Worm (Caenorhabditis elegans) whole organism, L3 larva: ENCODE measurements around the gene polh-1.

Experiments used
- R02D3.7 ChIP-seq: fragments of 150-350 bp; optimal IDR thresholded peaks from 2 replicates; lab custom pipeline; 2014; ENCODE audit warnings: missing biosample characterization, missing genetic modification characterization
- ZK546.5 ChIP-seq: sonication (generic microtip); optimal IDR thresholded peaks from 2 replicates; lab custom pipeline; 2017; ENCODE audit warnings: missing biosample characterization, missing genetic modification characterization
- aly-2 ChIP-seq: fragments of 150-350 bp; optimal IDR thresholded peaks from 2 replicates; lab custom pipeline; 2014; ENCODE audit warnings: missing biosample characterization, missing genetic modification characterization
- ama-1 ChIP-seq: fragments of 150-350 bp; optimal IDR thresholded peaks from 2 replicates; lab custom pipeline; 2018
- ceh-16 ChIP-seq: sonication (generic microtip); optimal IDR thresholded peaks from 2 replicates; lab custom pipeline; 2017; ENCODE audit warnings: missing biosample characterization, missing genetic modification characterization
- ceh-28 ChIP-seq: fragments of 150-350 bp; optimal IDR thresholded peaks from 2 replicates; lab custom pipeline; 2014; ENCODE audit warnings: missing biosample characterization, missing genetic modification reagents, missing genetic modification characterization
- ceh-82 ChIP-seq: fragments of 150-350 bp; optimal IDR thresholded peaks from 2 replicates; lab custom pipeline; 2014; ENCODE audit warnings: missing biosample characterization, missing genetic modification characterization
- ceh-9 ChIP-seq: sonication (generic microtip); optimal IDR thresholded peaks from 2 replicates; lab custom pipeline; 2018; ENCODE audit warnings: missing biosample characterization, missing genetic modification characterization
- daf-12 ChIP-seq: fragments of 150-350 bp; optimal IDR thresholded peaks from 2 replicates; lab custom pipeline; 2014; ENCODE audit warnings: missing biosample characterization, missing genetic modification reagents, missing genetic modification characterization
- egl-27 ChIP-seq: sonication (generic microtip); optimal IDR thresholded peaks from 4 replicates; lab custom pipeline; 2017; ENCODE audit warnings: missing biosample characterization, missing genetic modification reagents, missing genetic modification characterization
- egl-5 ChIP-seq: fragments of 150-350 bp; optimal IDR thresholded peaks from 2 replicates; lab custom pipeline; 2017; ENCODE audit warnings: missing biosample characterization, missing genetic modification reagents, missing genetic modification characterization, inconsistent platforms
- elt-1 ChIP-seq: fragments of 150-350 bp; optimal IDR thresholded peaks from 2 replicates; lab custom pipeline; 2014; ENCODE audit warnings: missing biosample characterization, missing genetic modification characterization
- elt-2 ChIP-seq: sonication (generic microtip); optimal IDR thresholded peaks from 2 replicates; lab custom pipeline; 2016; ENCODE audit warnings: missing genetic modification reagents, mild to moderate bottlenecking, missing genetic modification characterization, missing compliant biosample characterization
- elt-3 ChIP-seq, 3 experiments: fragments of 150-350 bp in 1 of 3; sonication (generic microtip) in 2 of 3; optimal IDR thresholded peaks; 2 replicates in 2 of 3; 4 replicates in 1 of 3; lab custom pipeline; 2014 to 2017; ENCODE audit warnings: missing biosample characterization in 3 of 3, missing genetic modification characterization in 3 of 3
- eor-1 ChIP-seq, 2 experiments: fragments of 150-350 bp; optimal IDR thresholded peaks; 2 replicates each; lab custom pipeline; 2014 to 2018; ENCODE audit warnings: missing biosample characterization in 2 of 2, missing genetic modification characterization in 2 of 2
- fkh-10 ChIP-seq: sonication (generic microtip); optimal IDR thresholded peaks from 2 replicates; lab custom pipeline; 2017; ENCODE audit warnings: missing biosample characterization, missing genetic modification reagents, missing genetic modification characterization
- fkh-2 ChIP-seq: fragments of 150-350 bp; optimal IDR thresholded peaks from 2 replicates; lab custom pipeline; 2014; ENCODE audit warnings: missing biosample characterization, missing genetic modification reagents, missing genetic modification characterization
- fos-1 ChIP-seq: fragments of 150-350 bp; optimal IDR thresholded peaks from 2 replicates; lab custom pipeline; 2014; ENCODE audit warnings: missing biosample characterization, missing genetic modification characterization
- hmg-11 ChIP-seq: sonication (generic microtip); optimal IDR thresholded peaks from 2 replicates; lab custom pipeline; 2016; ENCODE audit warnings: missing genetic modification characterization, missing compliant biosample characterization
- jun-1 ChIP-seq: fragments of 150-350 bp; optimal IDR thresholded peaks from 2 replicates; lab custom pipeline; 2014; ENCODE audit warnings: missing biosample characterization, missing genetic modification reagents, missing genetic modification characterization
- lin-15B ChIP-seq: fragments of 150-350 bp; optimal IDR thresholded peaks from 2 replicates; lab custom pipeline; 2014; ENCODE audit warnings: missing biosample characterization, missing genetic modification characterization
- lin-39 ChIP-seq: fragments of 150-350 bp; optimal IDR thresholded peaks from 2 replicates; lab custom pipeline; 2018; ENCODE audit warnings: missing biosample characterization, missing genetic modification reagents, missing genetic modification characterization
- lsy-12 ChIP-seq: sonication (generic microtip); optimal IDR thresholded peaks from 2 replicates; lab custom pipeline; 2016; ENCODE audit warnings: mild to moderate bottlenecking, missing genetic modification characterization, missing compliant biosample characterization
- mdl-1 ChIP-seq: fragments of 150-350 bp; optimal IDR thresholded peaks from 2 replicates; lab custom pipeline; 2014; ENCODE audit warnings: missing biosample characterization, missing genetic modification characterization
- mml-1 ChIP-seq: fragments of 150-350 bp; sonication (generic microtip); optimal IDR thresholded peaks from 3 replicates; lab custom pipeline; 2014; ENCODE audit warnings: missing biosample characterization, missing genetic modification characterization
- nfya-1 ChIP-seq: sonication (generic microtip); optimal IDR thresholded peaks from 2 replicates; lab custom pipeline; 2017; ENCODE audit warnings: missing genetic modification characterization, mild to moderate bottlenecking, missing compliant biosample characterization, antibody characterized with exemption, moderate library complexity; ENCODE audit not compliant: insufficient read depth
- nhr-11 ChIP-seq: fragments of 150-350 bp; optimal IDR thresholded peaks from 2 replicates; lab custom pipeline; 2014; ENCODE audit warnings: missing biosample characterization, missing genetic modification characterization
- nhr-12 ChIP-seq: fragments of 150-350 bp; optimal IDR thresholded peaks from 2 replicates; lab custom pipeline; 2014; ENCODE audit warnings: missing biosample characterization, missing genetic modification characterization
- nhr-23 ChIP-seq: fragments of 150-350 bp; optimal IDR thresholded peaks from 2 replicates; lab custom pipeline; 2014; ENCODE audit warnings: missing biosample characterization, missing genetic modification reagents, missing genetic modification characterization
- nhr-237 ChIP-seq: fragments of 150-350 bp; optimal IDR thresholded peaks from 2 replicates; lab custom pipeline; 2014; ENCODE audit warnings: missing biosample characterization, missing genetic modification characterization
- nhr-25 ChIP-seq: sonication (generic microtip); optimal IDR thresholded peaks from 2 replicates; lab custom pipeline; 2017; ENCODE audit warnings: missing biosample characterization, missing genetic modification characterization
- nhr-28 ChIP-seq: fragments of 150-350 bp; optimal IDR thresholded peaks from 2 replicates; lab custom pipeline; 2014; ENCODE audit warnings: missing biosample characterization, missing genetic modification characterization
- nhr-43 ChIP-seq: sonication (generic microtip); optimal IDR thresholded peaks from 2 replicates; lab custom pipeline; 2016; ENCODE audit warnings: mild to moderate bottlenecking, missing genetic modification characterization, missing compliant biosample characterization; ENCODE audit not compliant: poor library complexity, severe bottlenecking
- nhr-67 ChIP-seq: fragments of 150-350 bp; optimal IDR thresholded peaks from 2 replicates; lab custom pipeline; 2014; ENCODE audit warnings: missing biosample characterization, missing genetic modification characterization
- nhr-76 ChIP-seq: fragments of 150-350 bp; sonication (generic microtip); optimal IDR thresholded peaks from 5 replicates; lab custom pipeline; 2014; ENCODE audit warnings: missing biosample characterization, missing genetic modification characterization
- nhr-77 ChIP-seq: fragments of 150-350 bp; optimal IDR thresholded peaks from 2 replicates; lab custom pipeline; 2014; ENCODE audit warnings: missing biosample characterization, missing genetic modification characterization
- pha-4 ChIP-seq: fragments of 150-350 bp; optimal IDR thresholded peaks from 2 replicates; lab custom pipeline; 2014; ENCODE audit warnings: missing biosample characterization, missing genetic modification reagents, missing genetic modification characterization
- pqm-1 ChIP-seq: fragments of 150-350 bp; optimal IDR thresholded peaks from 2 replicates; lab custom pipeline; 2017; ENCODE audit warnings: missing biosample characterization, missing genetic modification characterization, inconsistent platforms
- sea-2 ChIP-seq: fragments of 150-350 bp; sonication (generic microtip); optimal IDR thresholded peaks from 4 replicates; lab custom pipeline; 2014; ENCODE audit warnings: missing biosample characterization, missing genetic modification reagents, missing genetic modification characterization
- skn-1 ChIP-seq: fragments of 150-350 bp; optimal IDR thresholded peaks from 2 replicates; lab custom pipeline; 2014; ENCODE audit warnings: missing biosample characterization, missing genetic modification characterization
- snpc-4 ChIP-seq: fragments of 150-350 bp; optimal IDR thresholded peaks from 2 replicates; lab custom pipeline; 2014; ENCODE audit warnings: missing biosample characterization, missing genetic modification characterization
- tbx-2 ChIP-seq: sonication (generic microtip); optimal IDR thresholded peaks from 2 replicates; lab custom pipeline; 2016; ENCODE audit warnings: mild to moderate bottlenecking, missing genetic modification characterization, missing compliant biosample characterization
- unc-39 ChIP-seq: sonication (generic microtip); optimal IDR thresholded peaks from 4 replicates; lab custom pipeline; 2017; ENCODE audit warnings: missing biosample characterization, missing genetic modification characterization
- unc-62 ChIP-seq: fragments of 150-350 bp; sonication (generic microtip); optimal IDR thresholded peaks from 4 replicates; lab custom pipeline; 2014; ENCODE audit warnings: missing biosample characterization, missing genetic modification reagents, missing genetic modification characterization
- zag-1 ChIP-seq: fragments of 150-350 bp; optimal IDR thresholded peaks from 2 replicates; lab custom pipeline; 2014; ENCODE audit warnings: missing biosample characterization, missing genetic modification characterization
- ztf-11 ChIP-seq: fragments of 150-350 bp; optimal IDR thresholded peaks from 2 replicates; lab custom pipeline; 2014; ENCODE audit warnings: missing biosample characterization, missing genetic modification characterization
- ztf-4 ChIP-seq: fragments of 150-350 bp; optimal IDR thresholded peaks from 2 replicates; lab custom pipeline; 2014; ENCODE audit warnings: missing biosample characterization, missing genetic modification characterization

The polh-1 gene

ce11 chrIII:1950236-1950635 is at the start of gene polh-1, which contains the start of gene rps-22:
polh-1 (minus strand) TSS chrIII:1950269.
rps-22 (plus strand) TSS chrIII:1950535.
- TF ChIP-seq nhr-237 (tag; lab: Kevin White, UChicago) (no peak), pha-4 (tag; lab: Kevin White, UChicago) (peak; percentile 99), egl-5 (peak; percentile 66), fkh-2 (no peak), unc-62 (GFP tag; lab: Kevin White, UChicago) (peak; percentile 53), nhr-67 (tag; lab: Kevin White, UChicago) (no peak), ZK546.5 (tag; lab: Kevin White, UChicago) (no peak), mdl-1 (no peak), nhr-76 (tag; lab: Kevin White, UChicago) (peak; percentile 44), elt-2 (tag; lab: Kevin White, UChicago) (peak; percentile 59), tbx-2 (peak; percentile 13), hmg-11 (tag; lab: Kevin White, UChicago) (peak; percentile 70), mml-1 (tag; lab: Kevin White, UChicago) (no peak), ceh-28 (tag; lab: Kevin White, UChicago) (peak; percentile 63), snpc-4 (tag; lab: Kevin White, UChicago) (peak; percentile 85), eor-1 (tag; optimal IDR thresholded peaks at IDR 0.05; lab: Kevin White, UChicago) (no peak), fkh-10 (GFP tag; lab: Kevin White, UChicago) (peak; percentile 71), skn-1 (peak; percentile 87), nfya-1 (tag; lab: Kevin White, UChicago) (peak; percentile 96), aly-2 (tag; lab: Kevin White, UChicago) (peak; percentile 46), R02D3.7 (tag; lab: Kevin White, UChicago) (peak; percentile 79), elt-3 (tag; optimal IDR thresholded peaks at IDR 0.05; lab: Kevin White, UChicago) (peak in 1 of 3 experiments; percentile 73), nhr-77 (tag; lab: Kevin White, UChicago) (peak; percentile 25), ztf-4 (tag; lab: Kevin White, UChicago) (no peak), sea-2 (GFP tag; lab: Kevin White, UChicago) (no peak), nhr-28 (tag; lab: Kevin White, UChicago) (no peak), ama-1 (lab: Kevin White, UChicago) (peak; percentile 76), nhr-43 (tag; lab: Kevin White, UChicago) (peak; percentile 80), ztf-11 (tag; lab: Kevin White, UChicago) (no peak), nhr-23 (tag; lab: Kevin White, UChicago) (peak; percentile 96), egl-27 (tag; lab: Kevin White, UChicago) (peak; percentile 36), lsy-12 (tag; lab: Kevin White, UChicago) (peak; percentile 75), fos-1 (tag; lab: Kevin White, UChicago) (no peak), lin-39 (tag; lab: Kevin White, UChicago) (peak; percentile 92), lin-15B (tag; lab: Kevin White, UChicago) (peak; percentile 98), ceh-82 (peak; percentile 56), jun-1 (tag; lab: Kevin White, UChicago) (peak; percentile 28), nhr-12 (tag; lab: Kevin White, UChicago) (no peak), zag-1 (tag; lab: Kevin White, UChicago) (no peak), unc-39 (tag; lab: Kevin White, UChicago) (no peak), elt-1 (no peak), nhr-25 (peak; percentile 95), daf-12 (no peak), pqm-1 (peak; percentile 75), nhr-11 (peak; percentile 34), ceh-9 (tag; lab: Kevin White, UChicago) (no peak), ceh-16 (no peak)
